Worm (Caenorhabditis elegans) whole organism, L1 larva: ENCODE data around the gene mdt-8.

Experiments
- C16A3.4 ChIP-seq: fragments of 150-350 bp; optimal IDR thresholded peaks from 2 replicates; lab custom pipeline; 2014; ENCODE audit warnings: missing biosample characterization, missing genetic modification characterization
- C34B4.2 ChIP-seq: sonication (generic microtip); optimal IDR thresholded peaks from 2 replicates; lab custom pipeline; 2017; ENCODE audit warnings: mild to moderate bottlenecking, missing genetic modification characterization, missing compliant biosample characterization
- alr-1 ChIP-seq: fragments of 200-800 bp; sonication (Bioruptor generic); optimal IDR thresholded peaks from 2 replicates; lab custom pipeline; 2018; ENCODE audit warnings: borderline replicate concordance, mild to moderate bottlenecking, missing genetic modification characterization, missing compliant biosample characterization
- ama-1 ChIP-seq: fragments of 150-350 bp; optimal IDR thresholded peaks from 2 replicates; lab custom pipeline; 2014
- blmp-1 ChIP-seq: fragments of 150-350 bp; optimal IDR thresholded peaks from 2 replicates; lab custom pipeline; 2014; ENCODE audit warnings: missing biosample characterization, missing genetic modification characterization
- ceh-63 ChIP-seq: fragments of 200-800 bp; sonication (Bioruptor generic); optimal IDR thresholded peaks from 2 replicates; lab custom pipeline; 2018; ENCODE audit warnings: mild to moderate bottlenecking, missing genetic modification characterization, missing compliant biosample characterization
- ceh-90 ChIP-seq: sonication (generic microtip); optimal IDR thresholded peaks from 2 replicates; lab custom pipeline; 2016; ENCODE audit warnings: missing genetic modification characterization, missing compliant biosample characterization
- dsc-1 ChIP-seq: sonication (generic microtip); optimal IDR thresholded peaks from 2 replicates; lab custom pipeline; 2016; ENCODE audit warnings: mild to moderate bottlenecking, missing genetic modification characterization, missing compliant biosample characterization
- efl-1 ChIP-seq, 4 experiments: fragments of 150-350 bp; optimal IDR thresholded peaks in 3 of 4; peaks in 1 of 4; 1 replicate in 1 of 4; 2 replicates in 3 of 4; lab custom pipeline; 2014; ENCODE audit warnings: missing biosample characterization in 2 of 4, missing genetic modification characterization in 2 of 4, missing genetic modification reagents in 2 of 4
- efl-3 ChIP-seq: fragments of 200-800 bp; sonication (Bioruptor generic); optimal IDR thresholded peaks from 2 replicates; lab custom pipeline; 2018; ENCODE audit warnings: mild to moderate bottlenecking, missing genetic modification characterization, missing compliant biosample characterization
- egl-27 ChIP-seq, 2 experiments: fragments of 150-350 bp in 1 of 2; sonication (generic microtip); optimal IDR thresholded peaks; 3 replicates each; lab custom pipeline; 2017 to 2018; ENCODE audit warnings: missing biosample characterization in 2 of 2, missing genetic modification characterization in 2 of 2, missing genetic modification reagents in 2 of 2
- elt-2 ChIP-seq: sonication (generic microtip); optimal IDR thresholded peaks from 2 replicates; lab custom pipeline; 2016; ENCODE audit warnings: missing genetic modification characterization, mild to moderate bottlenecking, inconsistent platforms, missing compliant biosample characterization, missing genetic modification reagents
- elt-3 ChIP-seq, 6 experiments: fragments of 150-350 bp in 1 of 6; sonication (generic microtip); optimal IDR thresholded peaks; 2 replicates each; lab custom pipeline; 2017 to 2018; ENCODE audit warnings: missing biosample characterization in 6 of 6, missing genetic modification characterization in 6 of 6, inconsistent platforms in 1 of 6
- ets-5 ChIP-seq: fragments of 200-800 bp; sonication (Bioruptor generic); IDR thresholded peaks from 2 replicates; pipeline ENCODE4 v1.3.6; 2022; ENCODE audit warnings: missing genetic modification characterization, missing compliant biosample characterization
- fkh-4 ChIP-seq: sonication (generic microtip); optimal IDR thresholded peaks from 2 replicates; lab custom pipeline; 2016; ENCODE audit warnings: missing compliant biosample characterization, missing genetic modification characterization, borderline replicate concordance
- fos-1 ChIP-seq: fragments of 150-350 bp; optimal IDR thresholded peaks from 2 replicates; lab custom pipeline; 2014; ENCODE audit warnings: missing biosample characterization, missing genetic modification characterization
- hlh-4 ChIP-seq: sonication (generic microtip); optimal IDR thresholded peaks from 2 replicates; lab custom pipeline; 2016; ENCODE audit warnings: mild to moderate bottlenecking, missing genetic modification characterization, missing compliant biosample characterization
- hpl-2 ChIP-seq: fragments of 150-350 bp; optimal IDR thresholded peaks from 2 replicates; lab custom pipeline; 2014; ENCODE audit warnings: missing biosample characterization, missing genetic modification reagents, missing genetic modification characterization
- isw-1 ChIP-seq: fragments of 200-800 bp; sonication (Bioruptor generic); IDR thresholded peaks from 2 replicates; pipeline ENCODE4 v1.3.6; 2022; ENCODE audit warnings: missing genetic modification characterization, missing compliant biosample characterization
- lin-13 ChIP-seq: fragments of 150-350 bp; optimal IDR thresholded peaks from 2 replicates; lab custom pipeline; 2014; ENCODE audit warnings: missing biosample characterization, missing genetic modification reagents, missing genetic modification characterization
- lin-14 ChIP-seq: fragments of 200-800 bp; sonication (Bioruptor generic); optimal IDR thresholded peaks from 2 replicates; lab custom pipeline; 2018; ENCODE audit warnings: mild to moderate bottlenecking, missing genetic modification characterization, moderate library complexity, missing compliant biosample characterization
- lin-15B ChIP-seq: fragments of 150-350 bp; sonication (generic microtip); optimal IDR thresholded peaks from 3 replicates; lab custom pipeline; 2014; ENCODE audit warnings: missing biosample characterization, missing genetic modification characterization
- lin-35 ChIP-seq, 2 experiments: fragments of 150-350 bp; optimal IDR thresholded peaks; 2 replicates each; lab custom pipeline; 2014; ENCODE audit warnings: missing biosample characterization in 2 of 2, missing genetic modification characterization in 2 of 2, missing genetic modification reagents in 2 of 2
- lin-39 ChIP-seq: fragments of 150-350 bp; optimal IDR thresholded peaks from 2 replicates; lab custom pipeline; 2014; ENCODE audit warnings: missing biosample characterization, missing genetic modification reagents, missing genetic modification characterization
- lsy-2 ChIP-seq, 2 experiments: fragments of 150-350 bp; optimal IDR thresholded peaks; 2 replicates each; lab custom pipeline; 2014; ENCODE audit warnings: missing biosample characterization in 2 of 2, missing genetic modification characterization in 2 of 2
- mab-9 ChIP-seq: fragments of 200-800 bp; sonication (Bioruptor generic); IDR thresholded peaks from 2 replicates; pipeline ENCODE4 v1.3.6; 2022; ENCODE audit warnings: missing genetic modification reagents, missing genetic modification characterization, missing compliant biosample characterization
- nhr-11 ChIP-seq: fragments of 150-350 bp; optimal IDR thresholded peaks from 2 replicates; lab custom pipeline; 2014; ENCODE audit warnings: missing biosample characterization, missing genetic modification characterization
- nhr-19 ChIP-seq: fragments of 200-800 bp; sonication (Bioruptor generic); conservative IDR thresholded peaks from 2 replicates; pipeline ENCODE4 v1.3.6; 2022; ENCODE audit warnings: missing genetic modification characterization, missing compliant biosample characterization
- nhr-20 ChIP-seq: sonication (generic microtip); optimal IDR thresholded peaks from 2 replicates; lab custom pipeline; 2016; ENCODE audit warnings: mild to moderate bottlenecking, missing genetic modification characterization, missing compliant biosample characterization
- nhr-85 ChIP-seq: sonication (generic microtip); peaks from one replicate; lab custom pipeline; 2016; ENCODE audit warnings: missing genetic modification characterization, inconsistent platforms, missing compliant biosample characterization
- nhr-90 ChIP-seq: sonication (generic microtip); optimal IDR thresholded peaks from 2 replicates; lab custom pipeline; 2016; ENCODE audit warnings: mild to moderate bottlenecking, missing genetic modification characterization, missing compliant biosample characterization; ENCODE audit not compliant: poor library complexity
- pax-3 ChIP-seq: fragments of 200-800 bp; sonication (Bioruptor generic); optimal IDR thresholded peaks from 2 replicates; lab custom pipeline; 2018; ENCODE audit warnings: mild to moderate bottlenecking, missing genetic modification characterization, moderate library complexity, missing compliant biosample characterization
- rnt-1 ChIP-seq: sonication (generic microtip); optimal IDR thresholded peaks from 2 replicates; lab custom pipeline; 2016; ENCODE audit warnings: mild to moderate bottlenecking, missing genetic modification characterization, moderate library complexity, missing compliant biosample characterization
- sox-4 ChIP-seq: sonication (generic microtip); optimal IDR thresholded peaks from 2 replicates; lab custom pipeline; 2016; ENCODE audit warnings: missing genetic modification characterization, missing compliant biosample characterization
- sptf-1 ChIP-seq: fragments of 150-350 bp; optimal IDR thresholded peaks from 2 replicates; lab custom pipeline; 2014; ENCODE audit warnings: missing biosample characterization, missing genetic modification characterization
- unc-30 ChIP-seq: sonication (generic microtip); optimal IDR thresholded peaks from 2 replicates; lab custom pipeline; 2017; ENCODE audit warnings: missing biosample characterization, missing genetic modification characterization
- zag-1 ChIP-seq: fragments of 150-350 bp; optimal IDR thresholded peaks from 2 replicates; lab custom pipeline; 2014; ENCODE audit warnings: missing biosample characterization, missing genetic modification characterization
- ztf-11 ChIP-seq, 2 experiments: sonication (generic microtip); optimal IDR thresholded peaks; 2 replicates each; lab custom pipeline; 2016 to 2017; ENCODE audit warnings: missing genetic modification characterization in 2 of 2, missing biosample characterization in 1 of 2, missing compliant biosample characterization in 1 of 2
- ztf-4 ChIP-seq: fragments of 150-350 bp; optimal IDR thresholded peaks from 2 replicates; lab custom pipeline; 2014; ENCODE audit warnings: missing biosample characterization, missing genetic modification characterization

The mdt-8 gene

ce11 chrII:11514775-11515174 lies 18.8 kb downstream of the mdt-8 start, which contains the start of gene srh-44:
srh-44 (plus strand) TSS chrII:11515075.
- TF ChIP-seq ceh-90 (tag; lab: Kevin White, UChicago) = no peak
- TF ChIP-seq fos-1 = no peak
- no peak for TF ChIP-seq isw-1
- TF ChIP-seq lin-15B (tag; lab: Kevin White, UChicago) = no peak
- no peak for TF ChIP-seq elt-2 (tag; lab: Kevin White, UChicago)
- TF ChIP-seq alr-1 = no peak
- no peak for TF ChIP-seq lin-35 (GFP tag; optimal IDR thresholded peaks at IDR 0.05; lab: Kevin White, UChicago)
- TF ChIP-seq lin-13 (GFP tag; lab: Kevin White, UChicago) = no peak
- TF ChIP-seq fkh-4 = no peak
- TF ChIP-seq ztf-11 (tag; optimal IDR thresholded peaks at IDR 0.05; lab: Kevin White, UChicago) = no peak
- no peak for TF ChIP-seq zag-1 (tag; lab: Kevin White, UChicago)
- TF ChIP-seq nhr-90 (tag; lab: Kevin White, UChicago) = no peak

- TF ChIP-seq efl-1 (optimal IDR thresholded peaks at IDR 0.05; lab: Kevin White, UChicago) = no peak
- TF ChIP-seq efl-1 (GFP tag; optimal IDR thresholded peaks at IDR 0.05 in 1 of 2; lab: Kevin White, UChicago) = peak in 1 of 2 experiments; percentile 56
- no peak for TF ChIP-seq lin-35 (GFP tag; optimal IDR thresholded peaks at IDR 0.05; lab: Kevin White, UChicago)
- TF ChIP-seq, all 84 proteins: peak for 1
These were observed 20.7 kb downstream of the mdt-8 start for ce11 chrII:11512921-11513320.

ce11 chrII:11510373-11510772 lies 23.2 kb downstream of the mdt-8 start, which contains the start of gene npr-41:
npr-41 (plus strand) TSS chrII:11510673.
- no peak for TF ChIP-seq sox-4
- TF ChIP-seq nhr-85 = peak; percentile 19

ce11 chrII:11503761-11504160 lies 29.9 kb downstream of the mdt-8 start:
- TF ChIP-seq nhr-19 (GFP tag; lab: Robert Waterston, UW) (no peak), unc-30 (tag; lab: Kevin White, UChicago) (no peak), C16A3.4 (tag; lab: Kevin White, UChicago) (no peak), pax-3 (no peak), nhr-20 (tag; lab: Kevin White, UChicago) (no peak), mab-9 (GFP tag; lab: Robert Waterston, UW) (no peak), lin-14 (GFP tag; lab: Kevin White, UChicago) (no peak), lin-39 (tag; lab: Kevin White, UChicago) (no peak)
- TF ChIP-seq, all 84 proteins: peak for 0

ce11 chrII:11501956-11502355 lies 31.7 kb downstream of the mdt-8 start:
- TF ChIP-seq rnt-1 (tag; lab: Kevin White, UChicago) (no peak), efl-3 (GFP tag; lab: Kevin White, UChicago) (no peak), egl-27 (tag; optimal IDR thresholded peaks at IDR 0.05; lab: Kevin White, UChicago) (no peak), elt-3 (tag; optimal IDR thresholded peaks at IDR 0.05; lab: Kevin White, UChicago) (peak; percentile 28 to 96 (median 84)), lsy-2 (tag; optimal IDR thresholded peaks at IDR 0.05; lab: Kevin White, UChicago) (no peak), ets-5 (GFP tag; lab: Robert Waterston, UW) (no peak), ceh-63 (GFP tag; lab: Kevin White, UChicago) (no peak), isw-1 (no peak), hlh-4 (no peak), nhr-20 (tag; lab: Kevin White, UChicago) (peak; percentile 7), blmp-1 (tag; lab: Kevin White, UChicago) (peak; percentile 100)

ce11 chrII:11500198-11500597 lies 33.4 kb downstream of the mdt-8 start, which contains the start of gene B0334.20:
B0334.20 (minus strand) TSS chrII:11500459.
- TF ChIP-seq dsc-1 = no peak
- no peak for TF ChIP-seq ama-1
- TF ChIP-seq C34B4.2 (tag; lab: Kevin White, UChicago) = no peak
- no peak for TF ChIP-seq sptf-1
- no peak for TF ChIP-seq hpl-2 (GFP tag; lab: Kevin White, UChicago)
- TF ChIP-seq nhr-11 (tag; lab: Kevin White, UChicago) = no peak
- TF ChIP-seq ztf-4 (tag; lab: Kevin White, UChicago) = no peak
- TF ChIP-seq, all 84 proteins: peak for 0
